Fruit fly (Drosophila melanogaster) whole organism, embryonic: ENCODE data around the gene fbl.

Source experiments
- CG17802 ChIP-seq: fragments of 200-800 bp; sonication (Bioruptor generic); optimal IDR thresholded peaks from 2 replicates; lab custom pipeline; 2018; ENCODE audit warnings: missing biosample characterization, mild to moderate bottlenecking, missing genetic modification characterization, moderate library complexity
- CG17912 ChIP-seq: fragments of 200-800 bp; sonication (Bioruptor generic); optimal IDR thresholded peaks from 2 replicates; lab custom pipeline; 2018; ENCODE audit warnings: missing biosample characterization, mild to moderate bottlenecking, missing genetic modification characterization
- CG8089 ChIP-seq: fragments of 200-800 bp; sonication (Bioruptor generic); optimal IDR thresholded peaks from 3 replicates; lab custom pipeline; 2016; ENCODE audit warnings: missing biosample characterization, missing genetic modification characterization
- CG8388 ChIP-seq: fragments of 200-800 bp; sonication (Bioruptor generic); optimal IDR thresholded peaks from 2 replicates; lab custom pipeline; 2019; ENCODE audit warnings: missing biosample characterization, mild to moderate bottlenecking, missing genetic modification characterization, moderate library complexity
- dmrt11E ChIP-seq: fragments of 200-800 bp; sonication (Bioruptor generic); optimal IDR thresholded peaks from 3 replicates; lab custom pipeline; 2018; ENCODE audit warnings: missing biosample characterization, mild to moderate bottlenecking, missing genetic modification characterization, moderate library complexity

DNA sequence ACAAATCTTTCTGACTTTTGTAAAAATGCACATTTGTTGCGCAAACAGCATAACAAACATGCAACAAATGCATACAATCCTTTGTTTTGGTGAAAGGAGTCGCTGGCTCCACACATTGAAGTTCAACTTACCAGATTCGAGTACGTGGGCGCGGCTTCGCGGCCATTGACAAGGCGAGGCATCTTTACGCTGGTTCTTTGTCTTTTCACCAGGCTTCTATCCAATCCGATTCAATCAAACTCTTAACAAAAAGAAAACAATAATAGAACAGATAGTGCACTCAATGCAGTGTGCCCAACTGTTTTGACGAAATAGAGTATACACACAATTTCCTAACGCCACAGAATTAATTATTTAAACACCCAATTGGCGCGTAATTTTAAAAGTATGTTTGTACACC, 46.0 kb downstream of the fbl start, which contains the start of gene CG5262:
- no peak for TF ChIP-seq CG8388 (GFP tag; lab: Kevin White, UChicago)
- no peak for TF ChIP-seq CG17802 (tag; lab: Kevin White, UChicago)
- TF ChIP-seq dmrt11E (tag; lab: Kevin White, UChicago), result no peak
- no peak for TF ChIP-seq CG17912 (GFP tag; lab: Kevin White, UChicago)
- no peak for TF ChIP-seq CG8089
